Fruit fly (Drosophila melanogaster): ENCODE measurements around the gene CG15167.

DNA sequence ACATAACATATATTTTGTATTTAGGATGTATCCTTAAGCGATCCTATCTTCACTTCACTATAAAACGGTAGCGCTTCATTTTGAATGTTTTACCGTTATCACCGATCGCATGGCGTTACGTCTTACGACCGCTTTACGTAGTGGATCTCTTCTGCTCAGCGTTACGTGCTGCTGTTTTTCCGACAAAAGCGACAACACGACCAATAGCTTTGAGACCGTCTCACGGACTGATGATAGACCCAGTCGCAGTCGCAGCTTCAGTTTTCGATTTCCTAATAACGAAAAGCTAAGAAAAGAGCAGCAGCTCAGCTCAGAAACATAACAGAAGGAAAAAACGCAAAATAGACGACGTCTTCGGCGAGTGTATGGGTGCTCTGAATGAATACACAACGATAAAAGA, 7.9 kb upstream of the CG15167 start, which contains the start of gene CG10348:
- TF ChIP-seq CG8478 (optimal IDR thresholded peaks at IDR 0.05) (no peak), psq (optimal IDR thresholded peaks at IDR 0.05) (no peak), usp (GFP tag; optimal IDR thresholded peaks at IDR 0.05) (no peak), pan (optimal IDR thresholded peaks at IDR 0.05) (no peak), Dll (optimal IDR thresholded peaks at IDR 0.05) (no peak), EcR (GFP tag; optimal IDR thresholded peaks at IDR 0.05) (no peak)

Data from whole organism.